Fruit fly (Drosophila melanogaster): ENCODE measurements around the gene kud.
A peak's percentile ranks its signal among the peaks of the same experiment; 100 is the strongest.

DNA sequence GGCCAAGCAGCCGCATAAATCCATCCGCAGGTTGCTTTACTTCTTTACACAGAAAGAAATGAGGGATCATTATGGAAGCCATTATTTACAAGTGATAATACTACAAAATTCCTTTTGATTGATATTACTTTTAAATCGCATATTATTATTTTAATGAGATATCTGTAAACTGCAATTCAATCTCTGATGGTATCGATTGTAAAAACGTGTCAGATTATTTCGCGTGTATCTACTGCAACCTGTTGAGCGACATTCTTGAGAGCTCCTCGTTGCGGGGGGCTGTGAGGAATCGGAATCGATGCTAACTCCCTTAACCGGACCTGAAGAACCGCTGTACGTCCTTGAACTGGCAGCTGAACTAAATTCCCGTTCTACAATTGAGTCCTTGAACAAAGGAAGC lies 26.7 kb downstream of the kud start:
- TF ChIP-seq Eip75B (GFP tag; optimal IDR thresholded peaks at IDR 0.05) (peak; percentile 94), salr (GFP tag; optimal IDR thresholded peaks at IDR 0.05) (peak; percentile 77 to 94), CG9139 (GFP tag; optimal IDR thresholded peaks at IDR 0.05) (peak; percentile 95), Gug (GFP tag; IDR thresholded peaks at IDR 0.05) (peak; percentile 68), CG32006 (GFP tag; optimal IDR thresholded peaks at IDR 0.05) (peak; percentile 67), acj6 (GFP tag; optimal IDR thresholded peaks at IDR 0.05) (peak; percentile 93), OdsH (GFP tag; optimal IDR thresholded peaks at IDR 0.05) (peak; percentile 90), pdm3 (GFP tag; optimal IDR thresholded peaks at IDR 0.05) (peak; percentile 92)
